Comparison of ENCODE assay signal across 4 worm cellular contexts in genomic region chrIV:13888164-13888518, ce11.
TF ChIP-seq lines count a peak whose summit lies in the region.

No protein-coding gene starts in this region.

TF ChIP-seq in whole organism, L1 larva, 84 proteins besides CTCF, POLR2A, EP300 and RAD21:
- TF ChIP-seq nhr-85 (tag; lab: Kevin White, UChicago): no peak
- no peak for TF ChIP-seq lin-39 (tag; optimal IDR thresholded peaks at IDR 0.05; lab: Kevin White, UChicago)
- peak; percentile 72 for TF ChIP-seq alr-1 (tag; optimal IDR thresholded peaks at IDR 0.05; lab: Kevin White, UChicago; ENCODE audit: borderline replicate concordance)
- no peak for TF ChIP-seq sptf-1 (tag; optimal IDR thresholded peaks at IDR 0.05; lab: Kevin White, UChicago)
- TF ChIP-seq nhr-20 (tag; optimal IDR thresholded peaks at IDR 0.05; lab: Kevin White, UChicago): no peak
- no peak for TF ChIP-seq C16A3.4 (tag; optimal IDR thresholded peaks at IDR 0.05; lab: Kevin White, UChicago)
- no peak for TF ChIP-seq unc-62 (GFP tag; optimal IDR thresholded peaks at IDR 0.05; lab: Kevin White, UChicago)

TF ChIP-seq in whole organism, L2 larva, 48 proteins besides CTCF, POLR2A, EP300 and RAD21:
- TF ChIP-seq mbf-1 (tag; optimal IDR thresholded peaks at IDR 0.05; lab: Kevin White, UChicago) (no peak), ztf-1 (GFP tag; conservative IDR thresholded peaks at IDR 0.05; lab: Robert Waterston, UW) (0 out of 2 replicates have a peak, but pooled peaks have one; percentile 36)

TF ChIP-seq in whole organism, late embryonic, 69 proteins besides CTCF, POLR2A, EP300 and RAD21:
- peak; percentile 48 for TF ChIP-seq ama-1 (optimal IDR thresholded peaks at IDR 0.05; lab: Kevin White, UChicago)
- TF ChIP-seq ceh-24 (tag; optimal IDR thresholded peaks at IDR 0.05; lab: Kevin White, UChicago): no peak

TF ChIP-seq in whole organism, young adult, 124 proteins besides CTCF, POLR2A, EP300 and RAD21:
- TF ChIP-seq cebp-2 (GFP tag; IDR thresholded peaks at IDR 0.05; lab: Robert Waterston, UW) (0 out of 2 replicates have a peak, but pooled peaks have one; percentile 68), him-1 (tag; optimal IDR thresholded peaks at IDR 0.05; lab: Kevin White, UChicago) (no peak)
